Fruit fly (Drosophila melanogaster) whole organism, pupa: ENCODE measurements around the gene CG6966.

ENCODE experiments used
- CG15710 ChIP-seq: fragments of 200-800 bp; sonication (Bioruptor generic); optimal IDR thresholded peaks from 2 replicates; lab custom pipeline; 2018; ENCODE audit warnings: missing biosample characterization, mild to moderate bottlenecking, missing genetic modification characterization, moderate library complexity
- CG8159 ChIP-seq: fragments of 200-800 bp; sonication (Bioruptor generic); optimal IDR thresholded peaks from 3 replicates; lab custom pipeline; 2018; ENCODE audit warnings: missing biosample characterization, mild to moderate bottlenecking, missing genetic modification characterization, moderate library complexity
- CG9948 ChIP-seq: fragments of 200-800 bp; sonication (Bioruptor generic); optimal IDR thresholded peaks from 2 replicates; lab custom pipeline; 2018; ENCODE audit warnings: missing biosample characterization, mild to moderate bottlenecking, missing genetic modification characterization, moderate library complexity
- EcR ChIP-seq: fragments of 200-800 bp; sonication (Bioruptor generic); optimal IDR thresholded peaks from 3 replicates; lab custom pipeline; 2019; ENCODE audit warnings: missing biosample characterization, missing genetic modification characterization, mild to moderate bottlenecking, moderate library complexity, missing genetic modification reagents
- Ets98B ChIP-seq: fragments of 200-800 bp; sonication (Bioruptor generic); IDR thresholded peaks from 2 replicates; pipeline ENCODE4 v1.3.6; 2022; ENCODE audit warnings: missing biosample characterization, missing genetic modification characterization
- Snoo ChIP-seq: fragments of 200-800 bp; sonication (Bioruptor generic); optimal IDR thresholded peaks from 3 replicates; lab custom pipeline; 2017; ENCODE audit warnings: missing biosample characterization, mild to moderate bottlenecking, missing genetic modification characterization, inconsistent platforms
- fd96Ca ChIP-seq: fragments of 200-800 bp; sonication (Bioruptor generic); IDR thresholded peaks from 3 replicates; pipeline ENCODE4 v1.3.6; 2022; ENCODE audit warnings: missing biosample characterization, missing genetic modification characterization
- gl ChIP-seq: fragments of 200-800 bp; sonication (Bioruptor generic); optimal IDR thresholded peaks from 2 replicates; lab custom pipeline; 2018; ENCODE audit warnings: missing biosample characterization, mild to moderate bottlenecking, missing genetic modification characterization

dm6 chr3R:15128646-15129429, 33.4 kb upstream of the CG6966 start:
- TF ChIP-seq fd96Ca (GFP tag; lab: Robert Waterston, UW), result peak; percentile 36; the same call in 1 of the 3 replicates
- no peak for TF ChIP-seq EcR
- peak; percentile 6 for TF ChIP-seq CG9948 (tag; lab: Kevin White, UChicago)
- no peak for TF ChIP-seq CG15710 (tag; lab: Kevin White, UChicago)
- TF ChIP-seq Ets98B (GFP tag; lab: Robert Waterston, UW), result no peak
- TF ChIP-seq Snoo (tag; lab: Kevin White, UChicago), result no peak
- TF ChIP-seq CG8159 (tag; lab: Kevin White, UChicago), result no peak
- no peak for TF ChIP-seq gl
